Worm (Caenorhabditis elegans) whole organism, L2 larva: Measurements from ENCODE around the gene C39D10.1.

ENCODE experiments used
- C34F6.9 ChIP-seq: fragments of 150-350 bp; optimal IDR thresholded peaks from 2 replicates; lab custom pipeline; 2014; ENCODE audit warnings: missing biosample characterization, missing genetic modification characterization
- F13H6.1 ChIP-seq: sonication (generic microtip); optimal IDR thresholded peaks from 2 replicates; lab custom pipeline; 2016; ENCODE audit warnings: missing genetic modification characterization, missing compliant biosample characterization
- R02D3.7 ChIP-seq: fragments of 150-350 bp; optimal IDR thresholded peaks from 2 replicates; lab custom pipeline; 2014; ENCODE audit warnings: missing biosample characterization, missing genetic modification characterization
- alr-1 ChIP-seq: fragments of 150-350 bp; optimal IDR thresholded peaks from 2 replicates; lab custom pipeline; 2014; ENCODE audit warnings: missing biosample characterization, missing genetic modification characterization
- blmp-1 ChIP-seq: sonication (generic microtip); optimal IDR thresholded peaks from 2 replicates; lab custom pipeline; 2017; ENCODE audit warnings: missing genetic modification characterization, mild to moderate bottlenecking, missing compliant biosample characterization, antibody characterized with exemption, moderate library complexity; ENCODE audit not compliant: insufficient read depth
- ceh-16 ChIP-seq: fragments of 150-350 bp; optimal IDR thresholded peaks from 2 replicates; lab custom pipeline; 2014; ENCODE audit warnings: missing biosample characterization, missing genetic modification characterization
- crh-2 ChIP-seq: sonication (generic microtip); optimal IDR thresholded peaks from 2 replicates; lab custom pipeline; 2017; ENCODE audit warnings: missing biosample characterization, missing genetic modification characterization
- egl-27 ChIP-seq: sonication (generic microtip); optimal IDR thresholded peaks from 3 replicates; lab custom pipeline; 2017; ENCODE audit warnings: missing biosample characterization, missing genetic modification reagents, missing genetic modification characterization
- elt-1 ChIP-seq: fragments of 150-350 bp; optimal IDR thresholded peaks from 2 replicates; lab custom pipeline; 2014; ENCODE audit warnings: missing biosample characterization, missing genetic modification characterization
- fos-1 ChIP-seq: fragments of 150-350 bp; optimal IDR thresholded peaks from 2 replicates; lab custom pipeline; 2014; ENCODE audit warnings: missing biosample characterization, missing genetic modification characterization
- gmeb-1 ChIP-seq: fragments of 150-350 bp; optimal IDR thresholded peaks from 2 replicates; lab custom pipeline; 2014; ENCODE audit warnings: missing biosample characterization, missing genetic modification characterization
- lin-13 ChIP-seq: fragments of 150-350 bp; optimal IDR thresholded peaks from 2 replicates; lab custom pipeline; 2014; ENCODE audit warnings: missing biosample characterization, missing genetic modification reagents, missing genetic modification characterization
- lin-39 ChIP-seq: fragments of 150-350 bp; optimal IDR thresholded peaks from 2 replicates; lab custom pipeline; 2014; ENCODE audit warnings: missing biosample characterization, missing genetic modification reagents, missing genetic modification characterization
- lsy-2 ChIP-seq, 2 experiments: fragments of 150-350 bp in 1 of 2; sonication (generic microtip) in 1 of 2; optimal IDR thresholded peaks; 2 replicates each; lab custom pipeline; 2014 to 2017; ENCODE audit warnings: missing biosample characterization in 2 of 2, missing genetic modification characterization in 2 of 2
- mab-5 ChIP-seq: fragments of 150-350 bp; optimal IDR thresholded peaks from 2 replicates; lab custom pipeline; 2014; ENCODE audit warnings: missing biosample characterization, missing genetic modification characterization
- mbf-1 ChIP-seq: sonication (generic microtip); optimal IDR thresholded peaks from 2 replicates; lab custom pipeline; 2017; ENCODE audit warnings: missing biosample characterization, missing genetic modification characterization
- mdl-1 ChIP-seq, 2 experiments: fragments of 150-350 bp in 1 of 2; sonication (generic microtip) in 1 of 2; optimal IDR thresholded peaks; 2 replicates each; lab custom pipeline; 2017; ENCODE audit warnings: missing biosample characterization in 2 of 2, missing genetic modification characterization in 2 of 2
- nhr-11 ChIP-seq: fragments of 150-350 bp; optimal IDR thresholded peaks from 2 replicates; lab custom pipeline; 2014; ENCODE audit warnings: missing biosample characterization, missing genetic modification characterization
- nhr-12 ChIP-seq: fragments of 150-350 bp; optimal IDR thresholded peaks from 2 replicates; lab custom pipeline; 2014; ENCODE audit warnings: missing biosample characterization, missing genetic modification characterization
- nhr-129 ChIP-seq: fragments of 150-350 bp; optimal IDR thresholded peaks from 2 replicates; lab custom pipeline; 2014; ENCODE audit warnings: missing biosample characterization, missing genetic modification characterization
- nhr-21 ChIP-seq: fragments of 150-350 bp; optimal IDR thresholded peaks from 2 replicates; lab custom pipeline; 2014; ENCODE audit warnings: missing biosample characterization, missing genetic modification characterization
- nhr-25 ChIP-seq: fragments of 150-350 bp; sonication (generic microtip); optimal IDR thresholded peaks from 3 replicates; lab custom pipeline; 2014; ENCODE audit warnings: missing biosample characterization, missing genetic modification characterization
- nhr-6 ChIP-seq: fragments of 150-350 bp; optimal IDR thresholded peaks from 2 replicates; lab custom pipeline; 2014; ENCODE audit warnings: missing biosample characterization, missing genetic modification characterization
- peb-1 ChIP-seq: fragments of 150-350 bp; optimal IDR thresholded peaks from 2 replicates; lab custom pipeline; 2014; ENCODE audit warnings: missing biosample characterization, missing genetic modification characterization
- skn-1 ChIP-seq: sonication (generic microtip); optimal IDR thresholded peaks from 2 replicates; lab custom pipeline; 2017; ENCODE audit warnings: missing biosample characterization, missing genetic modification characterization
- sma-9 ChIP-seq, 2 experiments: fragments of 150-350 bp in 1 of 2; sonication (generic microtip) in 1 of 2; optimal IDR thresholded peaks; 2 replicates each; lab custom pipeline; 2014 to 2016; ENCODE audit warnings: missing genetic modification characterization in 2 of 2, mild to moderate bottlenecking in 1 of 2, missing biosample characterization in 1 of 2, missing compliant biosample characterization in 1 of 2, missing genetic modification reagents in 1 of 2, moderate library complexity in 1 of 2
- unc-39 ChIP-seq: fragments of 150-350 bp; optimal IDR thresholded peaks from 2 replicates; lab custom pipeline; 2014; ENCODE audit warnings: missing biosample characterization, missing genetic modification characterization
- unc-55 ChIP-seq: fragments of 150-350 bp; sonication (generic microtip); optimal IDR thresholded peaks from 3 replicates; lab custom pipeline; 2014; ENCODE audit warnings: missing biosample characterization, missing genetic modification reagents, missing genetic modification characterization
- unc-62 ChIP-seq: fragments of 150-350 bp; optimal IDR thresholded peaks from 2 replicates; lab custom pipeline; 2014; ENCODE audit warnings: missing biosample characterization, missing genetic modification reagents, missing genetic modification characterization
- zag-1 ChIP-seq: fragments of 150-350 bp; optimal IDR thresholded peaks from 2 replicates; lab custom pipeline; 2014; ENCODE audit warnings: missing biosample characterization, missing genetic modification characterization
- ztf-1 ChIP-seq: fragments of 200-800 bp; sonication (Bioruptor generic); conservative IDR thresholded peaks from 2 replicates; pipeline ENCODE4 v1.3.6; 2022; ENCODE audit warnings: missing genetic modification characterization, missing compliant biosample characterization
- ztf-11 ChIP-seq: sonication (generic microtip); optimal IDR thresholded peaks from 2 replicates; lab custom pipeline; 2017; ENCODE audit warnings: missing biosample characterization, missing genetic modification characterization

Gene C39D10.1

DNA sequence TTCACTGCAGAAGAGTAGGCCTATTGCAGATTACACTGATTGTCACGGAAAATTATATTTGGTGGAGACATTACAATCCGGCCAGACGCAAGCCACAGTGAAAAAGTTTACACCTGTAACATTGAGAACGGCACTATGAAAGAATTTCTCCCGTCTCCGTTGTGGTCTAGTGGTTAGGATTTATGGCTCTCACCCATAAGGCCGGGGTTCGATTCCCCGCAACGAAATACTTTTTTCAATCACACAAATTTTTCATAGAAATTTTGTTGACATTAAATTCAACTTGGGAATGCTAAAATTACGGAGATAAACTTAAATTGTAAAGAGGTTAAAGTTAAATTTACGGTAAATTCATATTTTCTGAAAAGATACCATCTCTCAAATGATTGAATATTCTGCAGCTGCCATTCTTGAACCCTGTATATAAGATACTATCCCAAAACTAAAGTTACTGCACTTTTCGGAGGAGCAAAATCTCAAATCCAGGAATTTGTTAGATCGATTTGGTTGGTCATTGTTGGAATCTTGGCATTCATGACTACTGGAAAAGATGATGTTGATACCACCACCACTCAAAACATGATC is at the start of gene C39D10.1:
C39D10.1 (plus strand) TSS at position 535 of the 585 bp plus-strand sequence.
- peak; percentile 17 for TF ChIP-seq gmeb-1 (tag; lab: Kevin White, UChicago)
- TF ChIP-seq fos-1, result peak; percentile 11
- TF ChIP-seq nhr-11 (tag; lab: Kevin White, UChicago), result peak; percentile 6
- peak; percentile 7 for TF ChIP-seq nhr-129
- TF ChIP-seq unc-39 (tag; lab: Kevin White, UChicago), result no peak
- TF ChIP-seq R02D3.7 (tag; lab: Kevin White, UChicago), result no peak
- TF ChIP-seq nhr-25 (tag; lab: Kevin White, UChicago), result no peak
- TF ChIP-seq crh-2 (tag; lab: Kevin White, UChicago), result peak; percentile 19
- no peak for TF ChIP-seq lsy-2 (tag; optimal IDR thresholded peaks at IDR 0.05; lab: Kevin White, UChicago)

DNA sequence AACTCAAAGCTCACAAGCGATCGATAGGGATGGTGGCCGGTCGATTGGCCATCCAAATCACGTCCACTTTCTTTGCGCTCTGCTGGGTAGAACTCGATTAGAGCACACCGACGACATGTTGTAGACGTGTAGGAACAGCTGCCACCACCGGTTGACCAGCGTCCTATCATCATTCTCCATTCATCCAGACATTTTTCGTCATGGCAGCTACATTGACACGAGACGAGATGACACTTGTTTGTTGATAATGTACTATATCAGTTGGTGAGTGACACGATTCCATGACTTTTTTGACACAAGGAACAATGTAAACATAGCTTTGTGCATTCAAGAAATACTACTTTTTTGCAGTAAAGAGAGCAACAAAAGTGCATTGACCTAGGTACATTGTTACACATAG is 40.3 kb upstream of the C39D10.1 start:
- TF ChIP-seq crh-2 (tag; lab: Kevin White, UChicago) (no peak), nhr-6 (tag; lab: Kevin White, UChicago) (no peak), elt-1 (tag; lab: Kevin White, UChicago) (no peak), F13H6.1 (tag; lab: Kevin White, UChicago) (peak; percentile 44), mbf-1 (no peak), zag-1 (tag; lab: Kevin White, UChicago) (no peak), nhr-129 (peak; percentile 70), ceh-16 (tag; lab: Kevin White, UChicago) (no peak)

DNA sequence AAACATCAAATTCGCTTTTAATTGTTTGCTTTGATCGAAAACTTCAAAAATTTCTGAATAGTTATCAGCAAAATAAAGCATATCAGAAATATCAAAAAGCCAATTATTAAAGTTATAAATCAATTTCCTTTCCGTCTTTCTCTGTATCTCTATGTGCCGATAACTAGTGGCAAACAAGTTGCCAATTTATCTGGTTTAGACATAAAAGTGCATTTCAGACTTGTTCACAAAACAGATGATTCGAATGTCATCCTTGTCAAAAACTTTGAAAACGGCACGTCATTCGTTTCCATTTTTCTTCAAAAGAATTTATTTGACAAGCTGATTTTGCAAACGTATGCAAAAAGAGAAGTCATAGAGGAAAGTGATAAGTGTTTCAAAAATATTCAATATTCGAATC is 39.5 kb upstream of the C39D10.1 start:
- no peak for TF ChIP-seq ztf-1 (GFP tag; lab: Robert Waterston, UW)
- TF ChIP-seq skn-1 (tag; lab: Kevin White, UChicago), result peak; percentile 44

DNA sequence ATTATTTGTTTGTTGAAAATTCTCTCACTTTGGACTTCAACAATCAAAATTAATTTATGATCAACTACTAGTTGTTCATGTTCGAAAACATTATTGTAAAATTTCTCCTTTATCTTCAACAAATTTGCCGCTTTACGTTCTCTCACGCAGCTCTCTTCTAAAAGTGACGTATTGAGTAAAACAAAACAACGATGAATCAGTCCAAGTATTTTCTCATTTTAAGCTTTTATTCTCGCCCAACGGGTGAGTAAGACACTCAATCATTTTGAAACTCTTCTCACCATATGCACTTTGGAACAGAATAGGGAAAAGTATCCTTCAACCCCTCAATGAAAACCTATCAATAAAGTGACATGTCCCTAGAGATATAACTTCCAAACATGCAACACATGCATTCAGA is 33.4 kb upstream of the C39D10.1 start:
- TF ChIP-seq nhr-11 (tag; lab: Kevin White, UChicago) (no peak), R02D3.7 (tag; lab: Kevin White, UChicago) (no peak), sma-9 (GFP tag; optimal IDR thresholded peaks at IDR 0.05; lab: Kevin White, UChicago) (no peak), sma-9 (tag; optimal IDR thresholded peaks at IDR 0.05; lab: Kevin White, UChicago) (no peak), ztf-11 (tag; lab: Kevin White, UChicago) (no peak), nhr-12 (no peak), mab-5 (tag; lab: Kevin White, UChicago) (peak; percentile 29), lsy-2 (tag; optimal IDR thresholded peaks at IDR 0.05; lab: Kevin White, UChicago) (no peak), nhr-129 (no peak), C34F6.9 (tag; lab: Kevin White, UChicago) (no peak), mdl-1 (tag; optimal IDR thresholded peaks at IDR 0.05; lab: Kevin White, UChicago) (no peak), unc-62 (no peak), nhr-25 (tag; lab: Kevin White, UChicago) (no peak), blmp-1 (tag; lab: Kevin White, UChicago) (no peak), unc-55 (peak; percentile 63), lin-13 (GFP tag; lab: Kevin White, UChicago) (no peak)

DNA sequence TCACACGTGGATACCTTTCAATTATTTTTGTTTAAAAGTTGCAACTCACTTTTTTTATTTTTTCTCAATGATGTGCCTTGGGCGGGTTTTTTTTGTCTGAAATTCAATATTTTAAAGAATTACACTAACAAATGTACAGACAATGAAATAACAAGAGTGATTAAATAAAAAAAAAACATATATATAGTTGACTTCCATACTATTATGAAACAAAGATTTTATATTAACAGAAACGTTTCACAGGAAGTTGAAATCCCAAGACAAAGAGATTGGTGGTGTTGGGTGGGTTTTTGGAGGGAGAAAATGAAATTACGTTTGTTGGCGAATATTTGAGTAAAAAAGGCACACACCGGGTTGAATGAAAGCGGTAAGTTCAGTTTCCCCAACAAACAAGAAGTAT is 30.9 kb upstream of the C39D10.1 start, which contains the start of gene cca-1:
cca-1 (minus strand) TSS at position 101 of the 400 bp plus-strand sequence.
- TF ChIP-seq peb-1 (no peak), lin-39 (tag; lab: Kevin White, UChicago) (no peak), egl-27 (tag; lab: Kevin White, UChicago) (no peak)

DNA sequence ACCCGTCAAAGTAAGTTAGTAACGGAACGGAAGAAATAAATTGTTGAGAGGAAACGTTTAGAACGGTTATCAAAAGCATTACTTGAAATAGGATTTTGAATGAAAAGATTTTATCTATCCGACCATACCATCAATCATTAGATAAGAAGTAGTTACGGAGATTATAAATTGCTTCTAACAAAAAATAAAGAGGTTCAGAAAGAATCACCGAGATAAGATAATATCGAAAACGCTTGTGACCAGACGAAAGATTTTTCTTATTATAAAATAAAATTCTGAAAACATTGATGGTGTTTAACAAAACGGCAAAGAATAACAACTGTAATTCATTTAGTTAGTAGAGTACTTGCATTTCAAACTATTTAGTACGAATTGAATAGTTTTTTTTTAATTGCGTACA is 25.9 kb upstream of the C39D10.1 start, which contains the start of gene C39D10.8:
C39D10.8 (minus strand) TSS at position 101 of the 400 bp plus-strand sequence.
- TF ChIP-seq gmeb-1 (tag; lab: Kevin White, UChicago) (no peak), nhr-21 (peak; percentile 6), alr-1 (tag; lab: Kevin White, UChicago) (no peak)
